Fruit fly (Drosophila melanogaster) S2 (cell line): ENCODE results near the gene wap.

Source experiments
- CG8478 ChIP-seq: fragments of >200 bp; optimal IDR thresholded peaks from 2 replicates; lab custom pipeline; 2018
- CTCF ChIP-seq, 2 experiments: fragments of >200 bp; optimal IDR thresholded peaks; 2 replicates each; lab custom pipeline; 2018

- TF ChIP-seq CTCF (optimal IDR thresholded peaks at IDR 0.05; lab: Kevin White, UChicago) (no peak), CG8478 (no peak)
These were observed 31.3 kb upstream of the wap start for dm6 chrX:22486487-22486886.
